Worm (Caenorhabditis elegans) whole organism, L1 larva: Measurements from ENCODE around the gene C24H10.3.
"Not testable (repeated sequence)": the region's sequence is repeated elsewhere in the genome, so short reads cannot be mapped to it uniquely, and the experiment has no call there.

Experiments used
- egl-27 ChIP-seq, 2 experiments: fragments of 150-350 bp in 1 of 2; sonication (generic microtip); optimal IDR thresholded peaks; 3 replicates each; lab custom pipeline; 2017 to 2018; ENCODE audit warnings: missing biosample characterization in 2 of 2, missing genetic modification characterization in 2 of 2, missing genetic modification reagents in 2 of 2
- fkh-4 ChIP-seq: sonication (generic microtip); optimal IDR thresholded peaks from 2 replicates; lab custom pipeline; 2016; ENCODE audit warnings: missing compliant biosample characterization, missing genetic modification characterization, borderline replicate concordance
- isw-1 ChIP-seq: fragments of 200-800 bp; sonication (Bioruptor generic); IDR thresholded peaks from 2 replicates; pipeline ENCODE4 v1.3.6; 2022; ENCODE audit warnings: missing genetic modification characterization, missing compliant biosample characterization
- pax-3 ChIP-seq: fragments of 200-800 bp; sonication (Bioruptor generic); optimal IDR thresholded peaks from 2 replicates; lab custom pipeline; 2018; ENCODE audit warnings: mild to moderate bottlenecking, missing genetic modification characterization, moderate library complexity, missing compliant biosample characterization

DNA sequence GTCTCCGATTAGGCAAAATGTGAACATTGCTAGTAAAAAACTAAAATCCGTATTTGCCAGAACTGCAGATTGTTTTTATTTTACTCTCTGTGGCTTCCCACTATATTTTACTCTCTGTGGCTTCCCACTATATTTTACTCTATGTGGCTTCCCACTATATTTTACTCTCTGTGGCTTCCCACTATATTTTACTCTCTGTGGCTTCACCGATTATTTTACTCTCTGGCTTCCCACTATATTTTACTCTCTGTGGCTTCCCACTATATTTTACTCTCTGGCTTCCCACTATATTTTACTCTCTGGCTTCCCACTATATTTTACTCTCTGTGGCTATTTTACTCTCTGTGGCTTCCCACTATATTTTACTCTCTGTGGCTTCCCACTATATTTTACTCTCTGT, 4.7 kb upstream of the C24H10.3 start:
- TF ChIP-seq isw-1 (GFP tag; lab: Robert Waterston, UW); pax-3 (tag; lab: Kevin White, UChicago); egl-27 (tag; optimal IDR thresholded peaks at IDR 0.05; lab: Kevin White, UChicago); fkh-4: not testable (repeated sequence)
